Worm (Caenorhabditis elegans) whole organism, young adult: ENCODE data around the gene T20B3.14.

Experiments used
- B0261.1 ChIP-seq: sonication (generic microtip); optimal IDR thresholded peaks from 2 replicates; lab custom pipeline; 2016; ENCODE audit warnings: mild to moderate bottlenecking, missing genetic modification characterization, moderate library complexity, missing compliant biosample characterization
- C06A6.2 ChIP-seq: fragments of 200-800 bp; sonication (Bioruptor generic); conservative IDR thresholded peaks from 2 replicates; pipeline ENCODE4 v1.3.6; 2022; ENCODE audit warnings: missing genetic modification characterization, missing compliant biosample characterization
- F10E7.11 ChIP-seq: sonication (generic microtip); optimal IDR thresholded peaks from 2 replicates; lab custom pipeline; 2017; ENCODE audit warnings: mild to moderate bottlenecking, missing genetic modification characterization, moderate library complexity, missing compliant biosample characterization
- F23B12.7 ChIP-seq: sonication (generic microtip); optimal IDR thresholded peaks from 2 replicates; lab custom pipeline; 2017; ENCODE audit warnings: missing genetic modification characterization, mild to moderate bottlenecking, missing compliant biosample characterization, antibody characterized with exemption, moderate library complexity; ENCODE audit not compliant: insufficient read depth
- F49E8.2 ChIP-seq: sonication (generic microtip); optimal IDR thresholded peaks from 3 replicates; lab custom pipeline; 2017; ENCODE audit warnings: missing genetic modification characterization, mild to moderate bottlenecking, missing compliant biosample characterization, antibody characterized with exemption, moderate library complexity; ENCODE audit not compliant: insufficient read depth
- F52B5.7 ChIP-seq: sonication (generic microtip); optimal IDR thresholded peaks from 2 replicates; lab custom pipeline; 2016; ENCODE audit warnings: mild to moderate bottlenecking, missing genetic modification characterization, missing compliant biosample characterization
- Y56A3A.18 ChIP-seq: fragments of 200-800 bp; sonication (Bioruptor generic); IDR thresholded peaks from 2 replicates; pipeline ENCODE4 v1.3.6; 2022; ENCODE audit warnings: missing genetic modification reagents, missing genetic modification characterization, missing compliant biosample characterization
- ZK185.1 ChIP-seq: sonication (generic microtip); optimal IDR thresholded peaks from 2 replicates; lab custom pipeline; 2016; ENCODE audit warnings: mild to moderate bottlenecking, missing genetic modification characterization, missing compliant biosample characterization; ENCODE audit not compliant: poor library complexity, severe bottlenecking
- aptf-2 ChIP-seq: fragments of 200-800 bp; sonication (Bioruptor generic); conservative IDR thresholded peaks from 2 replicates; pipeline ENCODE4 v1.3.6; 2022; ENCODE audit warnings: missing genetic modification reagents, missing genetic modification characterization, missing compliant biosample characterization
- aptf-3 ChIP-seq: fragments of 200-800 bp; sonication (Bioruptor generic); IDR thresholded peaks from 2 replicates; pipeline ENCODE4 v1.3.6; 2022; ENCODE audit warnings: missing genetic modification characterization, missing compliant biosample characterization
- attf-6 ChIP-seq: fragments of 200-800 bp; sonication (Bioruptor generic); IDR thresholded peaks from 2 replicates; pipeline ENCODE4 v1.3.6; 2022; ENCODE audit warnings: missing genetic modification reagents, missing genetic modification characterization, missing compliant biosample characterization
- ceh-100 ChIP-seq: fragments of 200-800 bp; sonication (Bioruptor generic); IDR thresholded peaks from 2 replicates; pipeline ENCODE4 v1.3.6; 2022; ENCODE audit warnings: missing genetic modification reagents, missing genetic modification characterization, missing compliant biosample characterization
- ceh-79 ChIP-seq: sonication (generic microtip); optimal IDR thresholded peaks from 2 replicates; lab custom pipeline; 2017; ENCODE audit warnings: mild to moderate bottlenecking, missing genetic modification characterization, missing compliant biosample characterization
- die-1 ChIP-seq: sonication (generic microtip); optimal IDR thresholded peaks from 2 replicates; lab custom pipeline; 2016; ENCODE audit warnings: missing genotype, mild to moderate bottlenecking, missing genetic modification characterization, missing compliant biosample characterization
- efl-1 ChIP-seq: fragments of 150-350 bp; optimal IDR thresholded peaks from 2 replicates; lab custom pipeline; 2014; ENCODE audit warnings: missing biosample characterization, missing genetic modification reagents, missing genetic modification characterization
- egl-44 ChIP-seq: fragments of 200-800 bp; sonication (Bioruptor generic); IDR thresholded peaks from 2 replicates; pipeline ENCODE4 v1.3.6; 2022; ENCODE audit warnings: missing genetic modification reagents, missing genetic modification characterization, missing compliant biosample characterization
- egrh-3 ChIP-seq: fragments of 200-800 bp; sonication (Bioruptor generic); IDR thresholded peaks from 2 replicates; pipeline ENCODE4 v1.3.6; 2022; ENCODE audit warnings: missing genetic modification reagents, missing genetic modification characterization, missing compliant biosample characterization
- ets-4 ChIP-seq: fragments of 200-800 bp; sonication (Bioruptor generic); optimal IDR thresholded peaks from 2 replicates; lab custom pipeline; 2018; ENCODE audit warnings: mild to moderate bottlenecking, missing genetic modification characterization, missing compliant biosample characterization
- gei-17 ChIP-seq: fragments of 200-800 bp; sonication (Bioruptor generic); optimal IDR thresholded peaks from 2 replicates; lab custom pipeline; 2018; ENCODE audit warnings: mild to moderate bottlenecking, missing genetic modification characterization, missing compliant biosample characterization
- him-1 ChIP-seq: sonication (generic microtip); optimal IDR thresholded peaks from 2 replicates; lab custom pipeline; 2016; ENCODE audit warnings: missing genotype, missing genetic modification reagents, missing genetic modification characterization, missing compliant biosample characterization
- hrde-1 ChIP-seq: sonication (generic microtip); optimal IDR thresholded peaks from 2 replicates; lab custom pipeline; 2016; ENCODE audit warnings: missing genetic modification characterization, mild to moderate bottlenecking, missing compliant biosample characterization, moderate library complexity, missing genotype, missing genetic modification reagents, borderline replicate concordance
- lsy-27 ChIP-seq: sonication (generic microtip); optimal IDR thresholded peaks from 2 replicates; lab custom pipeline; 2017; ENCODE audit warnings: missing genetic modification characterization, mild to moderate bottlenecking, missing compliant biosample characterization, antibody characterized with exemption, missing genotype, borderline replicate concordance; ENCODE audit not compliant: insufficient read depth
- madf-10 ChIP-seq: sonication (generic microtip); optimal IDR thresholded peaks from 2 replicates; lab custom pipeline; 2016; ENCODE audit warnings: mild to moderate bottlenecking, missing genetic modification characterization, missing compliant biosample characterization
- mcd-1 ChIP-seq: fragments of 200-800 bp; sonication (Bioruptor generic); IDR thresholded peaks from 2 replicates; pipeline ENCODE4 v1.3.6; 2022; ENCODE audit warnings: missing genetic modification reagents, missing genetic modification characterization, missing compliant biosample characterization
- mel-28 ChIP-seq: sonication (generic microtip); optimal IDR thresholded peaks from 2 replicates; lab custom pipeline; 2016; ENCODE audit warnings: borderline replicate concordance, mild to moderate bottlenecking, missing genetic modification characterization, missing compliant biosample characterization
- mxl-1 ChIP-seq: sonication (generic microtip); optimal IDR thresholded peaks from 2 replicates; lab custom pipeline; 2016; ENCODE audit warnings: missing genetic modification characterization, missing compliant biosample characterization
- nfyb-1 ChIP-seq: fragments of 200-800 bp; sonication (Bioruptor generic); IDR thresholded peaks from 2 replicates; pipeline ENCODE4 v1.3.6; 2022; ENCODE audit warnings: missing genetic modification reagents, missing genetic modification characterization, missing compliant biosample characterization
- nhr-90 ChIP-seq: sonication (generic microtip); optimal IDR thresholded peaks from 2 replicates; lab custom pipeline; 2016; ENCODE audit warnings: missing genotype, mild to moderate bottlenecking, missing genetic modification characterization, missing compliant biosample characterization
- rcor-1 ChIP-seq: fragments of 200-800 bp; sonication (Bioruptor generic); IDR thresholded peaks from 2 replicates; pipeline ENCODE4 v1.3.6; 2022; ENCODE audit warnings: missing genetic modification reagents, missing genetic modification characterization, missing compliant biosample characterization
- rpc-1 ChIP-seq, 2 experiments: fragments of 150-350 bp in 1 of 2; sonication (generic microtip) in 1 of 2; optimal IDR thresholded peaks; 2 replicates each; lab custom pipeline; 2014 to 2018; ENCODE audit warnings: missing biosample characterization in 1 of 2, missing genetic modification characterization in 1 of 2, missing genetic modification reagents in 1 of 2, missing genotype in 1 of 2
- sdz-38 ChIP-seq: sonication (generic microtip); optimal IDR thresholded peaks from 2 replicates; lab custom pipeline; 2016; ENCODE audit warnings: missing genotype, missing genetic modification characterization, missing compliant biosample characterization
- sptf-2 ChIP-seq: fragments of 200-800 bp; sonication (Bioruptor generic); optimal IDR thresholded peaks from 2 replicates; lab custom pipeline; 2018; ENCODE audit warnings: mild to moderate bottlenecking, missing genetic modification characterization, missing compliant biosample characterization
- tlf-1 ChIP-seq: fragments of 200-800 bp; sonication (Bioruptor generic); optimal IDR thresholded peaks from 2 replicates; lab custom pipeline; 2018; ENCODE audit warnings: mild to moderate bottlenecking, missing genetic modification characterization, missing compliant biosample characterization
- unc-130 ChIP-seq: sonication (generic microtip); optimal IDR thresholded peaks from 2 replicates; lab custom pipeline; 2016; ENCODE audit warnings: missing genetic modification reagents, missing genetic modification characterization, missing compliant biosample characterization
- unc-62 ChIP-seq: fragments of 150-350 bp; optimal IDR thresholded peaks from 2 replicates; lab custom pipeline; 2014; ENCODE audit warnings: missing biosample characterization, missing genetic modification reagents, missing genetic modification characterization
- xnd-1 ChIP-seq: sonication (generic microtip); optimal IDR thresholded peaks from 2 replicates; lab custom pipeline; 2016; ENCODE audit warnings: missing genotype, missing genetic modification reagents, missing genetic modification characterization, missing compliant biosample characterization
- zfh-2 ChIP-seq: fragments of 200-800 bp; sonication (Bioruptor generic); conservative IDR thresholded peaks from 2 replicates; pipeline ENCODE4 v1.3.6; 2022; ENCODE audit warnings: missing genetic modification reagents, missing genetic modification characterization, missing compliant biosample characterization
- zim-3 ChIP-seq: sonication (generic microtip); optimal IDR thresholded peaks from 2 replicates; lab custom pipeline; 2017; ENCODE audit warnings: mild to moderate bottlenecking, missing genetic modification characterization, moderate library complexity, missing compliant biosample characterization
- ztf-28 ChIP-seq: fragments of 200-800 bp; sonication (Bioruptor generic); IDR thresholded peaks from 2 replicates; pipeline ENCODE4 v1.3.6; 2022; ENCODE audit warnings: missing genetic modification reagents, missing genetic modification characterization, missing compliant biosample characterization
- ztf-3 ChIP-seq: fragments of 200-800 bp; sonication (Bioruptor generic); optimal IDR thresholded peaks from 2 replicates; lab custom pipeline; 2018; ENCODE audit warnings: mild to moderate bottlenecking, missing genetic modification characterization, missing compliant biosample characterization

Gene T20B3.14

DNA sequence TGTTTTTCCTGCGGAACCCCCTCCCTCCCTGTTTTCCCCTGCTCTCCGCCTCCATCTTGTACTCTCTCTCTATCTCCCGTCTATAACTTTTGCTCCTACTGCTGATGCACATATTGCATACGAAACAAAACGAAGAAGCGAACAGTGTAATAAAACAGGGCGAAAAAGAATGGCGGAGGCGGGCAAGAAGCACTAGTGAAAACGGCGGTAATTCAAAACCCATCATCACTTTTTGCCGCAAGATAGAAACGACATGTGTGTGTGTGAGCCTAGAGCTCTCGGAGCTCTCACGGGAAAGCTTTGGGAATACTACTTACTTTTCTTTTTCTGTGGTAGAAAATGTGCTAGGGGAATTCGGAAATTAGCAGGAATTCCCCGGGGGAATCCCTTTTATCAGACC is 15.0 kb upstream of the T20B3.14 start:
- TF ChIP-seq die-1 (no peak), tlf-1 (GFP tag; lab: Kevin White, UChicago) (no peak), mel-28 (tag; lab: Kevin White, UChicago) (no peak), egl-44 (no peak), F10E7.11 (tag; lab: Kevin White, UChicago) (no peak), nhr-90 (tag; lab: Kevin White, UChicago) (no peak), rcor-1 (GFP tag; lab: Robert Waterston, UW) (no peak), ZK185.1 (tag; lab: Kevin White, UChicago) (no peak), ztf-3 (no peak), xnd-1 (tag; lab: Kevin White, UChicago) (no peak), lsy-27 (tag; lab: Kevin White, UChicago) (no peak), mcd-1 (GFP tag; lab: Robert Waterston, UW) (no peak), zfh-2 (GFP tag; lab: Robert Waterston, UW) (no peak), ztf-28 (GFP tag; lab: Robert Waterston, UW) (no peak)

DNA sequence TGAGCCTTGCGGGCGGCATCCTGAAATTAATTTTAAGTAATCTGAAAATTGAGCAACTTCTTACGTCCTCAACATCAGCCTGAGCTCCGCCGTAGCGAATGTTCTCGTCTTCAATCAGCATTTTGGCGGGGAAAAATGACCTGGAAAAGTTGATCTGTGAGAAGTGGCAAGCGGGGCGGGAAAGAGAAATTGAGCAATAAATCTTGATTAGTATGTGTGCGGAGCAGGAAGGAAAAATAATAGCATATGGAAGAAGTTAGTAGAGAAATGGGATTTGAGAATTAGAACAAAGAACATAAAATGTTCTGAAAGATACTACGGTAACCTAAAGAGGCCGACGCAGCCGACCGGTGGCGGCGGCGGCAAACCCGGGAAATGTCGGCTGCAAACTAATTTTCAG is 13.9 kb upstream of the T20B3.14 start, which contains the start of gene tni-3:
Gene tni-3, minus strand, starts transcription at position 140 of the 400 bp plus-strand sequence.
- no peak for TF ChIP-seq ets-4 (GFP tag; lab: Kevin White, UChicago)
- TF ChIP-seq attf-6 (GFP tag; lab: Robert Waterston, UW): no peak
- no peak for TF ChIP-seq gei-17 (GFP tag; lab: Kevin White, UChicago)
- TF ChIP-seq madf-10 (tag; lab: Kevin White, UChicago): no peak
- no peak for TF ChIP-seq aptf-2 (GFP tag; lab: Robert Waterston, UW)
- TF ChIP-seq B0261.1: no peak
- no peak for TF ChIP-seq sptf-2 (GFP tag; lab: Kevin White, UChicago)
- no peak for TF ChIP-seq zim-3 (tag; lab: Kevin White, UChicago)
- no peak for TF ChIP-seq F49E8.2 (tag; lab: Kevin White, UChicago)

DNA sequence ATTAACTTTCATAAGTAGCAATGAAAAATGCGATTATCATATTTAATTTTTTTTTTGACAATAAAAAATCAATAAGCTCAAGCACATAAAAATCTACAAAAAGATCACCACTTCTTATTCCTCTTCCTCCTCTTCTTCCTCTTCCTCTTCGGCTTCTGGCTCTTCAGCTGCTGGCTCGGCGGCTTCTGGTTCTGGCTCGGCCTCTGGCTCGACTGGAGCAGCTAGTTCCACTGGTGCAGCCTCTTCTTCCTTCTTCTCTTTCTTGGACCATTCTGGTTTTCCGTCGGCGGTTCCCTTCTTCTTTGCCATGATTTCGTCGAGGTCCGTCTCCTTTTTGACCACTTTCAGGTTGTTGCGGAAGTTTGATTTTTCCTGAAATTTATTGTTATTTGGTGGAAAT is 12.6 kb upstream of the T20B3.14 start:
- TF ChIP-seq egrh-3 (GFP tag; lab: Robert Waterston, UW) (peak; percentile 52; the same call in 1 of the 2 replicates), efl-1 (GFP tag; lab: Kevin White, UChicago) (no peak)

DNA sequence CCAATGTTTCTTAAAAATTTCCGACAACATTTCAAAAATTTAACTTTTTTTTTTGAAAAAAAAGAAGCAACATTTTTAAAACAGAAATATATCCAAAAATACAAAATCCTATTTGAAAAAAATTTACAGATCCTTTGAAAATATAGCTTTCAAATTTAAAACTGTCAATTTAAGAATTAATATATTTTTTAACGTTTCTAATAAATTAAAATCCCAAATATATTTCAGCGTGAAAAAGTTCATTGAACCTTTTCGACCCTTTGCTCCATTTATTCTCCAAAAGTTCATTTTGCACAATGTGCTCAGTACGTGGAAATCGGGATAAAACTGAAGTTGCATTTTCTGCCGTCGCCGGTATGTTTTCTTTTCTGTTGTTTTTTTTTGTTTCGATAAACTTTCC is 11.7 kb upstream of the T20B3.14 start, which contains the start of gene phy-3:
Gene phy-3, plus strand, starts transcription at position 301 of the 400 bp plus-strand sequence.
- TF ChIP-seq F52B5.7 (tag; lab: Kevin White, UChicago) (no peak), ets-4 (GFP tag; lab: Kevin White, UChicago) (no peak), nfyb-1 (no peak), attf-6 (GFP tag; lab: Robert Waterston, UW) (no peak), hrde-1 (no peak), C06A6.2 (GFP tag; lab: Robert Waterston, UW) (no peak), rcor-1 (GFP tag; lab: Robert Waterston, UW) (no peak), Y56A3A.18 (GFP tag; lab: Robert Waterston, UW) (no peak), mxl-1 (no peak), sdz-38 (tag; lab: Kevin White, UChicago) (no peak), aptf-2 (GFP tag; lab: Robert Waterston, UW) (no peak), unc-62 (GFP tag; lab: Kevin White, UChicago) (no peak), efl-1 (GFP tag; lab: Kevin White, UChicago) (no peak), rpc-1 (optimal IDR thresholded peaks at IDR 0.05; lab: Kevin White, UChicago) (no peak), rpc-1 (tag; optimal IDR thresholded peaks at IDR 0.05; lab: Kevin White, UChicago) (no peak), unc-130 (GFP tag; lab: Kevin White, UChicago) (no peak), him-1 (no peak), aptf-3 (GFP tag; lab: Robert Waterston, UW) (no peak), ceh-79 (no peak), ceh-100 (GFP tag; lab: Robert Waterston, UW) (no peak), F23B12.7 (tag; lab: Kevin White, UChicago) (no peak)
